Worm (Caenorhabditis elegans) whole organism, mixed stage, embryonic: ENCODE results near the gene Y39B6A.1.

Source experiments
- ceh-43 ChIP-seq: fragments of 200-800 bp; sonication (Bioruptor generic); optimal IDR thresholded peaks from 2 replicates; lab custom pipeline; 2018; ENCODE audit warnings: mild to moderate bottlenecking, missing genetic modification characterization, moderate library complexity, missing compliant biosample characterization
- unc-62 ChIP-seq: fragments of 150-350 bp; optimal IDR thresholded peaks from 2 replicates; lab custom pipeline; 2014; ENCODE audit warnings: missing biosample characterization, missing genetic modification reagents, missing genetic modification characterization

DNA sequence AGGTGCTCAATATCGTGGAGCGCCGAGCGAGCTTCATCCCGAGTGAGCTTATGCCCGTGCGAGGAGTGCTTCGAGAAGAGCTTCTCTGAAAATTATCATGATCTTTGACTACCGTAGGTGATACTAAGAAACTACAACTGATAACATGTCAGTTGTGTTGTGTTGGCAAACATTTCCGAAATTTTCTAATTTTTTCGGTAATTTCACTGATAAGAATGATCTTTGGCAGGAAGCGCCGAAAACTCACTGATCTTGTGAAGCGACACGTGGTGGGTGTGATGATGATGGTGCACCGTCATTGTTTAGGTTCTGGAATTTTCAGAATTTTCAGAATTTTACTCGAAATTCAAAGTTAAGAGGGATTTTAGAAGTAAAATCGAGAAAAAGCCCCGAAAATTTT lies at the start of gene Y39B6A.1:
- TF ChIP-seq unc-62: no peak
- TF ChIP-seq ceh-43 (GFP tag; lab: Kevin White, UChicago): no peak
